Worm (Caenorhabditis elegans) whole organism, L3 larva: ENCODE data around the gene Y116A8B.4.

Source experiments
- R02D3.7 ChIP-seq: fragments of 150-350 bp; optimal IDR thresholded peaks from 2 replicates; lab custom pipeline; 2014; ENCODE audit warnings: missing biosample characterization, missing genetic modification characterization
- ZK546.5 ChIP-seq: sonication (generic microtip); optimal IDR thresholded peaks from 2 replicates; lab custom pipeline; 2017; ENCODE audit warnings: missing biosample characterization, missing genetic modification characterization
- aly-2 ChIP-seq: fragments of 150-350 bp; optimal IDR thresholded peaks from 2 replicates; lab custom pipeline; 2014; ENCODE audit warnings: missing biosample characterization, missing genetic modification characterization
- ama-1 ChIP-seq: fragments of 150-350 bp; optimal IDR thresholded peaks from 2 replicates; lab custom pipeline; 2018
- ceh-16 ChIP-seq: sonication (generic microtip); optimal IDR thresholded peaks from 2 replicates; lab custom pipeline; 2017; ENCODE audit warnings: missing biosample characterization, missing genetic modification characterization
- ceh-28 ChIP-seq: fragments of 150-350 bp; optimal IDR thresholded peaks from 2 replicates; lab custom pipeline; 2014; ENCODE audit warnings: missing biosample characterization, missing genetic modification reagents, missing genetic modification characterization
- ceh-82 ChIP-seq: fragments of 150-350 bp; optimal IDR thresholded peaks from 2 replicates; lab custom pipeline; 2014; ENCODE audit warnings: missing biosample characterization, missing genetic modification characterization
- ceh-9 ChIP-seq: sonication (generic microtip); optimal IDR thresholded peaks from 2 replicates; lab custom pipeline; 2018; ENCODE audit warnings: missing biosample characterization, missing genetic modification characterization
- daf-12 ChIP-seq: fragments of 150-350 bp; optimal IDR thresholded peaks from 2 replicates; lab custom pipeline; 2014; ENCODE audit warnings: missing biosample characterization, missing genetic modification reagents, missing genetic modification characterization
- egl-27 ChIP-seq: sonication (generic microtip); optimal IDR thresholded peaks from 4 replicates; lab custom pipeline; 2017; ENCODE audit warnings: missing biosample characterization, missing genetic modification reagents, missing genetic modification characterization
- egl-5 ChIP-seq: fragments of 150-350 bp; optimal IDR thresholded peaks from 2 replicates; lab custom pipeline; 2017; ENCODE audit warnings: missing biosample characterization, missing genetic modification reagents, missing genetic modification characterization, inconsistent platforms
- elt-1 ChIP-seq: fragments of 150-350 bp; optimal IDR thresholded peaks from 2 replicates; lab custom pipeline; 2014; ENCODE audit warnings: missing biosample characterization, missing genetic modification characterization
- elt-2 ChIP-seq: sonication (generic microtip); optimal IDR thresholded peaks from 2 replicates; lab custom pipeline; 2016; ENCODE audit warnings: missing genetic modification reagents, mild to moderate bottlenecking, missing genetic modification characterization, missing compliant biosample characterization
- eor-1 ChIP-seq, 2 experiments: fragments of 150-350 bp; optimal IDR thresholded peaks; 2 replicates each; lab custom pipeline; 2014 to 2018; ENCODE audit warnings: missing biosample characterization in 2 of 2, missing genetic modification characterization in 2 of 2
- fkh-2 ChIP-seq: fragments of 150-350 bp; optimal IDR thresholded peaks from 2 replicates; lab custom pipeline; 2014; ENCODE audit warnings: missing biosample characterization, missing genetic modification reagents, missing genetic modification characterization
- fos-1 ChIP-seq: fragments of 150-350 bp; optimal IDR thresholded peaks from 2 replicates; lab custom pipeline; 2014; ENCODE audit warnings: missing biosample characterization, missing genetic modification characterization
- hmg-11 ChIP-seq: sonication (generic microtip); optimal IDR thresholded peaks from 2 replicates; lab custom pipeline; 2016; ENCODE audit warnings: missing genetic modification characterization, missing compliant biosample characterization
- lin-15B ChIP-seq: fragments of 150-350 bp; optimal IDR thresholded peaks from 2 replicates; lab custom pipeline; 2014; ENCODE audit warnings: missing biosample characterization, missing genetic modification characterization
- lsy-12 ChIP-seq: sonication (generic microtip); optimal IDR thresholded peaks from 2 replicates; lab custom pipeline; 2016; ENCODE audit warnings: mild to moderate bottlenecking, missing genetic modification characterization, missing compliant biosample characterization
- mdl-1 ChIP-seq: fragments of 150-350 bp; optimal IDR thresholded peaks from 2 replicates; lab custom pipeline; 2014; ENCODE audit warnings: missing biosample characterization, missing genetic modification characterization
- mml-1 ChIP-seq: fragments of 150-350 bp; sonication (generic microtip); optimal IDR thresholded peaks from 3 replicates; lab custom pipeline; 2014; ENCODE audit warnings: missing biosample characterization, missing genetic modification characterization
- nfya-1 ChIP-seq: sonication (generic microtip); optimal IDR thresholded peaks from 2 replicates; lab custom pipeline; 2017; ENCODE audit warnings: missing genetic modification characterization, mild to moderate bottlenecking, missing compliant biosample characterization, antibody characterized with exemption, moderate library complexity; ENCODE audit not compliant: insufficient read depth
- nhr-12 ChIP-seq: fragments of 150-350 bp; optimal IDR thresholded peaks from 2 replicates; lab custom pipeline; 2014; ENCODE audit warnings: missing biosample characterization, missing genetic modification characterization
- nhr-23 ChIP-seq: fragments of 150-350 bp; optimal IDR thresholded peaks from 2 replicates; lab custom pipeline; 2014; ENCODE audit warnings: missing biosample characterization, missing genetic modification reagents, missing genetic modification characterization
- nhr-237 ChIP-seq: fragments of 150-350 bp; optimal IDR thresholded peaks from 2 replicates; lab custom pipeline; 2014; ENCODE audit warnings: missing biosample characterization, missing genetic modification characterization
- nhr-25 ChIP-seq: sonication (generic microtip); optimal IDR thresholded peaks from 2 replicates; lab custom pipeline; 2017; ENCODE audit warnings: missing biosample characterization, missing genetic modification characterization
- nhr-28 ChIP-seq: fragments of 150-350 bp; optimal IDR thresholded peaks from 2 replicates; lab custom pipeline; 2014; ENCODE audit warnings: missing biosample characterization, missing genetic modification characterization
- nhr-76 ChIP-seq: fragments of 150-350 bp; sonication (generic microtip); optimal IDR thresholded peaks from 5 replicates; lab custom pipeline; 2014; ENCODE audit warnings: missing biosample characterization, missing genetic modification characterization
- pqm-1 ChIP-seq: fragments of 150-350 bp; optimal IDR thresholded peaks from 2 replicates; lab custom pipeline; 2017; ENCODE audit warnings: missing biosample characterization, missing genetic modification characterization, inconsistent platforms
- skn-1 ChIP-seq: fragments of 150-350 bp; optimal IDR thresholded peaks from 2 replicates; lab custom pipeline; 2014; ENCODE audit warnings: missing biosample characterization, missing genetic modification characterization
- snpc-4 ChIP-seq: fragments of 150-350 bp; optimal IDR thresholded peaks from 2 replicates; lab custom pipeline; 2014; ENCODE audit warnings: missing biosample characterization, missing genetic modification characterization
- tbx-2 ChIP-seq: sonication (generic microtip); optimal IDR thresholded peaks from 2 replicates; lab custom pipeline; 2016; ENCODE audit warnings: mild to moderate bottlenecking, missing genetic modification characterization, missing compliant biosample characterization
- unc-39 ChIP-seq: sonication (generic microtip); optimal IDR thresholded peaks from 4 replicates; lab custom pipeline; 2017; ENCODE audit warnings: missing biosample characterization, missing genetic modification characterization
- unc-62 ChIP-seq: fragments of 150-350 bp; sonication (generic microtip); optimal IDR thresholded peaks from 4 replicates; lab custom pipeline; 2014; ENCODE audit warnings: missing biosample characterization, missing genetic modification reagents, missing genetic modification characterization
- ztf-11 ChIP-seq: fragments of 150-350 bp; optimal IDR thresholded peaks from 2 replicates; lab custom pipeline; 2014; ENCODE audit warnings: missing biosample characterization, missing genetic modification characterization
- ztf-4 ChIP-seq: fragments of 150-350 bp; optimal IDR thresholded peaks from 2 replicates; lab custom pipeline; 2014; ENCODE audit warnings: missing biosample characterization, missing genetic modification characterization

Gene Y116A8B.4

ce11 chrIV:17249691-17250181 is 26.2 kb downstream of the Y116A8B.4 start, which contains the start of gene eelo-2 (continued):
- peak; percentile 59 for TF ChIP-seq ZK546.5
- peak; percentile 65 for TF ChIP-seq unc-62 (GFP tag; lab: Kevin White, UChicago)
- TF ChIP-seq snpc-4, result peak; percentile 97
- TF ChIP-seq hmg-11, result peak; percentile 96
- peak; percentile 64 for TF ChIP-seq fos-1 (tag; lab: Kevin White, UChicago)
- peak; percentile 54 for TF ChIP-seq nhr-237 (tag; lab: Kevin White, UChicago)
- peak; percentile 91 for TF ChIP-seq nhr-76 (tag; lab: Kevin White, UChicago)
- TF ChIP-seq nhr-12 (tag; lab: Kevin White, UChicago), result no peak
- peak; percentile 99 for TF ChIP-seq nhr-25 (tag; lab: Kevin White, UChicago)
- TF ChIP-seq ztf-11 (tag; lab: Kevin White, UChicago), result no peak
- peak; percentile 96 for TF ChIP-seq tbx-2 (tag; lab: Kevin White, UChicago)
- peak; percentile 91 for TF ChIP-seq ztf-4 (tag; lab: Kevin White, UChicago)
- TF ChIP-seq egl-27 (tag; lab: Kevin White, UChicago), result peak; percentile 90
- TF ChIP-seq daf-12 (tag; lab: Kevin White, UChicago), result peak; percentile 40
- peak; percentile 96 for TF ChIP-seq skn-1 (tag; lab: Kevin White, UChicago)
- peak; percentile 72 for TF ChIP-seq elt-1 (tag; lab: Kevin White, UChicago)
- TF ChIP-seq ceh-82 (tag; lab: Kevin White, UChicago), result peak; percentile 96
- peak; percentile 35 for TF ChIP-seq ceh-16 (tag; lab: Kevin White, UChicago)
- peak; percentile 93 for TF ChIP-seq R02D3.7 (tag; lab: Kevin White, UChicago)
- TF ChIP-seq lin-15B (tag; lab: Kevin White, UChicago), result peak; percentile 100

DNA sequence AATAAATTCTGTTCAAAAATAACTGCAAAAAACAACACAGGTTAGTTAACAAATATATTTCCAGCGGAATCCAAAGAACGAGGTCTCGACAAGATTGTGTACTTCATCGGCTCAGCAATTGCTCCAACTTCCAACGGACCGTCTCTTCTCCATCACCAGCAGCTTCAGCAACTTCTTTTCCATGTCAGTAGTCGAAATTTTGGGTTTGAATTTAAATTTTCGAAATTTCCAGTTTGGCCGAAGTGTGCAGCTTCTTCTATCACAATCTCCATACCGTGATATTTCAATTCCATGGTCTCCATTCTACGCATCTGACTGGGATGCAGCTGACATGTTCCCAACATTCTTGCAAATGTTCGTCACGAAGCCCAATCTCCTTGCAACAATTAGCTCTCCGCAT is 29.9 kb downstream of the Y116A8B.4 start:
- TF ChIP-seq ztf-4 (tag; lab: Kevin White, UChicago), result no peak
- TF ChIP-seq ceh-82 (tag; lab: Kevin White, UChicago), result no peak
- no peak for TF ChIP-seq ama-1 (lab: Kevin White, UChicago)
- no peak for TF ChIP-seq eor-1 (tag; optimal IDR thresholded peaks at IDR 0.05; lab: Kevin White, UChicago)
- no peak for TF ChIP-seq nhr-23
- TF ChIP-seq ceh-16 (tag; lab: Kevin White, UChicago), result no peak
- TF ChIP-seq nhr-28 (tag; lab: Kevin White, UChicago), result no peak
- TF ChIP-seq ztf-11 (tag; lab: Kevin White, UChicago), result no peak
- TF ChIP-seq unc-39 (tag; lab: Kevin White, UChicago), result no peak
- TF ChIP-seq elt-2 (tag; lab: Kevin White, UChicago), result no peak
- TF ChIP-seq nhr-25 (tag; lab: Kevin White, UChicago), result no peak
- TF ChIP-seq ceh-9, result no peak
- no peak for TF ChIP-seq mdl-1 (tag; lab: Kevin White, UChicago)
- no peak for TF ChIP-seq ZK546.5
- no peak for TF ChIP-seq ceh-28 (tag; lab: Kevin White, UChicago)
- no peak for TF ChIP-seq nfya-1 (tag; lab: Kevin White, UChicago)
- no peak for TF ChIP-seq hmg-11
- no peak for TF ChIP-seq mml-1 (tag; lab: Kevin White, UChicago)

DNA sequence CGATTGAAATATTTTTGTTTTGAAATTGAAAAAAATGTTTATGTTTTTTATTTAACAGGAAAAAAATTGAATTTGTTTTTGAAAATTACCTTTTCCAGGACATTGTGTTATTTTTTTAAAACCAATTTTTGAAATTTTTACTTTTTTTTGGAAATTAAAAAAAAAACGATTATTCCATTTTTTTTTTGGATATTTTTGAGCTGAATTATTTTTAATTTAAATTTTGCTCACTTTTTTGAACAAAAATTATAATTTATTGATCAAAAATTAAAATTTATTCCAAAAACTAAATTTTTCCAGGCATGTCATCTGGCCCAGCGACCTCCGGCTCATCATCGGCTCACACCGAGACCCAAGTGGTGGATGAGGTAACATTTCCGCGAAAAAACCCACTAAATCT is 31.4 kb downstream of the Y116A8B.4 start, which contains the start of gene gtf-2E1:
Gene gtf-2E1, plus strand, starts transcription at position 301 of the 400 bp plus-strand sequence.
- TF ChIP-seq R02D3.7 (tag; lab: Kevin White, UChicago) (no peak), fkh-2 (tag; lab: Kevin White, UChicago) (no peak), lsy-12 (tag; lab: Kevin White, UChicago) (no peak), aly-2 (no peak), elt-2 (tag; lab: Kevin White, UChicago) (no peak), unc-39 (tag; lab: Kevin White, UChicago) (no peak), unc-62 (GFP tag; lab: Kevin White, UChicago) (no peak), nhr-237 (tag; lab: Kevin White, UChicago) (no peak), ama-1 (lab: Kevin White, UChicago) (no peak), nhr-76 (tag; lab: Kevin White, UChicago) (no peak), eor-1 (tag; optimal IDR thresholded peaks at IDR 0.05; lab: Kevin White, UChicago) (no peak), mml-1 (tag; lab: Kevin White, UChicago) (no peak), pqm-1 (tag; lab: Kevin White, UChicago) (no peak), ceh-28 (tag; lab: Kevin White, UChicago) (no peak), ZK546.5 (no peak), egl-5 (tag; lab: Kevin White, UChicago) (no peak), mdl-1 (tag; lab: Kevin White, UChicago) (no peak)
